Fruit fly (Drosophila melanogaster) whole organism, embryonic: Measurements from ENCODE around the gene CG18577.

Source experiments
- Asciz ChIP-seq: fragments of 200-800 bp; sonication (Bioruptor generic); optimal IDR thresholded peaks from 2 replicates; lab custom pipeline; 2017; ENCODE audit warnings: missing biosample characterization, mild to moderate bottlenecking, missing genetic modification characterization, missing genetic modification reagents
- BEAF-32 ChIP-seq: fragments of 200-800 bp; sonication (Bioruptor generic); optimal IDR thresholded peaks from 3 replicates; lab custom pipeline; 2017; ENCODE audit warnings: missing biosample characterization, missing genetic modification characterization, mild to moderate bottlenecking, moderate library complexity, missing genetic modification reagents
- Blimp-1 ChIP-seq: fragments of 200-800 bp; sonication (Bioruptor generic); optimal IDR thresholded peaks from 3 replicates; lab custom pipeline; 2018; ENCODE audit warnings: missing biosample characterization, missing genetic modification characterization, mild to moderate bottlenecking, moderate library complexity, missing genetic modification reagents
- CG11504 ChIP-seq: fragments of 200-800 bp; sonication (Bioruptor generic); optimal IDR thresholded peaks from 3 replicates; lab custom pipeline; 2019; ENCODE audit warnings: missing biosample characterization, mild to moderate bottlenecking, missing genetic modification characterization, moderate library complexity
- CG13624 ChIP-seq: fragments of 200-800 bp; sonication (Bioruptor generic); optimal IDR thresholded peaks from 2 replicates; lab custom pipeline; 2016; ENCODE audit warnings: missing biosample characterization, missing genetic modification characterization
- CG14667 ChIP-seq: fragments of 200-800 bp; sonication (Bioruptor generic); IDR thresholded peaks from 2 replicates; pipeline ENCODE4 v1.3.6; 2022; ENCODE audit warnings: missing biosample characterization, missing genetic modification characterization
- CG14710 ChIP-seq: fragments of 200-800 bp; sonication (Bioruptor generic); optimal IDR thresholded peaks from 3 replicates; lab custom pipeline; 2019; ENCODE audit warnings: missing biosample characterization, mild to moderate bottlenecking, missing genetic modification characterization, moderate library complexity
- CG16813 ChIP-seq: fragments of 200-800 bp; sonication (Bioruptor generic); IDR thresholded peaks from 3 replicates; pipeline ENCODE4 v1.3.6; 2022; ENCODE audit warnings: missing biosample characterization, missing genetic modification characterization; ENCODE audit not compliant: partially characterized antibody
- CG16815 ChIP-seq: fragments of 200-800 bp; sonication (Bioruptor generic); optimal IDR thresholded peaks from 3 replicates; lab custom pipeline; 2017; ENCODE audit warnings: missing biosample characterization, mild to moderate bottlenecking, missing genetic modification characterization
- CG17361 ChIP-seq: fragments of 200-800 bp; sonication (Bioruptor generic); IDR thresholded peaks from 3 replicates; pipeline ENCODE4 v1.3.6; 2022; ENCODE audit warnings: missing biosample characterization, missing genetic modification characterization
- CG17802 ChIP-seq: fragments of 200-800 bp; sonication (Bioruptor generic); optimal IDR thresholded peaks from 2 replicates; lab custom pipeline; 2018; ENCODE audit warnings: missing biosample characterization, mild to moderate bottlenecking, missing genetic modification characterization, moderate library complexity
- CG3065 ChIP-seq: fragments of 200-800 bp; sonication (Bioruptor generic); optimal IDR thresholded peaks from 2 replicates; lab custom pipeline; 2016; ENCODE audit warnings: missing biosample characterization, missing genetic modification characterization
- CG5245 ChIP-seq: fragments of 200-800 bp; sonication (Bioruptor generic); optimal IDR thresholded peaks from 3 replicates; lab custom pipeline; 2016; ENCODE audit warnings: missing biosample characterization, missing genetic modification characterization
- CG6683 ChIP-seq: fragments of 200-800 bp; sonication (Bioruptor generic); optimal IDR thresholded peaks from 2 replicates; lab custom pipeline; 2017; ENCODE audit warnings: missing biosample characterization, mild to moderate bottlenecking, missing genetic modification characterization, missing genetic modification reagents
- CG7839 ChIP-seq: fragments of 200-800 bp; sonication (Bioruptor generic); optimal IDR thresholded peaks from 3 replicates; lab custom pipeline; 2018; ENCODE audit warnings: missing biosample characterization, mild to moderate bottlenecking, missing genetic modification characterization, moderate library complexity
- CG7928 ChIP-seq: fragments of 200-800 bp; sonication (Bioruptor generic); optimal IDR thresholded peaks from 2 replicates; lab custom pipeline; 2017; ENCODE audit warnings: missing biosample characterization, mild to moderate bottlenecking, missing genetic modification characterization
- CG8359 ChIP-seq: fragments of 200-800 bp; sonication (Bioruptor generic); optimal IDR thresholded peaks from 2 replicates; lab custom pipeline; 2017; ENCODE audit warnings: missing biosample characterization, mild to moderate bottlenecking, missing genetic modification characterization, borderline replicate concordance
- CG9727 ChIP-seq: fragments of 200-800 bp; sonication (Bioruptor generic); optimal IDR thresholded peaks from 3 replicates; lab custom pipeline; 2017; ENCODE audit warnings: missing biosample characterization, mild to moderate bottlenecking, missing genetic modification characterization
- CG9817 ChIP-seq: fragments of 200-800 bp; sonication (Bioruptor generic); optimal IDR thresholded peaks from 2 replicates; lab custom pipeline; 2018; ENCODE audit warnings: missing biosample characterization, mild to moderate bottlenecking, missing genetic modification characterization, moderate library complexity
- Doc3 ChIP-seq: fragments of 200-800 bp; sonication (Bioruptor generic); IDR thresholded peaks from 3 replicates; pipeline ENCODE4 v1.3.6; 2022; ENCODE audit warnings: missing biosample characterization, missing genetic modification characterization; ENCODE audit not compliant: partially characterized antibody
- E2f1 ChIP-seq: fragments of 200-800 bp; sonication (Bioruptor generic); IDR thresholded peaks from 2 replicates; pipeline ENCODE4 v1.3.6; 2022; ENCODE audit warnings: missing biosample characterization, missing genetic modification characterization
- HLH54F ChIP-seq: fragments of 200-800 bp; sonication (Bioruptor generic); optimal IDR thresholded peaks from 3 replicates; lab custom pipeline; 2016; ENCODE audit warnings: missing biosample characterization, missing genetic modification characterization
- Hsf ChIP-seq: fragments of 200-800 bp; sonication (Bioruptor generic); optimal IDR thresholded peaks from 3 replicates; lab custom pipeline; 2016; ENCODE audit warnings: missing biosample characterization, missing genetic modification characterization
- NC2β ChIP-seq: fragments of 200-800 bp; sonication (Bioruptor generic); optimal IDR thresholded peaks from 2 replicates; lab custom pipeline; 2016; ENCODE audit warnings: missing biosample characterization, missing genetic modification characterization
- PHDP ChIP-seq: fragments of 200-800 bp; sonication (Bioruptor generic); optimal IDR thresholded peaks from 3 replicates; lab custom pipeline; 2018; ENCODE audit warnings: missing biosample characterization, mild to moderate bottlenecking, missing genetic modification characterization, moderate library complexity
- Pdp1 ChIP-seq, 2 experiments: fragments of 200-800 bp; sonication (Bioruptor generic); optimal IDR thresholded peaks; 3 replicates each; lab custom pipeline; 2016; ENCODE audit warnings: missing biosample characterization in 2 of 2, missing genetic modification characterization in 2 of 2, mild to moderate bottlenecking in 1 of 2, moderate library complexity in 1 of 2
- Sin3A ChIP-seq: fragments of >200 bp; optimal IDR thresholded peaks from 2 replicates; lab custom pipeline; 2018
- Xrp1 ChIP-seq: fragments of 200-800 bp; sonication (Bioruptor generic); IDR thresholded peaks from 2 replicates; pipeline ENCODE4 v1.3.6; 2022; ENCODE audit warnings: missing biosample characterization, missing genetic modification characterization
- chm ChIP-seq: fragments of 200-800 bp; sonication (Bioruptor generic); IDR thresholded peaks from 2 replicates; pipeline ENCODE4 v1.3.6; 2022; ENCODE audit warnings: missing biosample characterization, missing genetic modification characterization
- crp ChIP-seq, 2 experiments: fragments of 200-800 bp; sonication (Bioruptor generic); optimal IDR thresholded peaks; 2 replicates in 1 of 2; 3 replicates in 1 of 2; lab custom pipeline; 2017; ENCODE audit warnings: missing biosample characterization in 2 of 2, missing genetic modification characterization in 2 of 2, mild to moderate bottlenecking in 1 of 2, moderate library complexity in 1 of 2
- disco-r ChIP-seq: fragments of 200-800 bp; sonication (Bioruptor generic); optimal IDR thresholded peaks from 2 replicates; lab custom pipeline; 2016; ENCODE audit warnings: missing biosample characterization, missing genetic modification characterization
- emc ChIP-seq: fragments of 200-800 bp; sonication (Bioruptor generic); optimal IDR thresholded peaks from 2 replicates; lab custom pipeline; 2016; ENCODE audit warnings: missing biosample characterization, missing genetic modification characterization
- ems ChIP-seq: fragments of 200-800 bp; sonication (Bioruptor generic); optimal IDR thresholded peaks from 3 replicates; lab custom pipeline; 2016; ENCODE audit warnings: missing biosample characterization, missing genetic modification characterization
- en ChIP-seq: fragments of 200-800 bp; sonication (Bioruptor generic); optimal IDR thresholded peaks from 2 replicates; lab custom pipeline; 2016; ENCODE audit warnings: missing biosample characterization, missing genetic modification characterization
- fd3F ChIP-seq: fragments of 200-800 bp; sonication (Bioruptor generic); optimal IDR thresholded peaks from 2 replicates; lab custom pipeline; 2018; ENCODE audit warnings: missing biosample characterization, mild to moderate bottlenecking, missing genetic modification characterization, moderate library complexity
- gem ChIP-seq: fragments of 200-800 bp; sonication (Bioruptor generic); optimal IDR thresholded peaks from 2 replicates; lab custom pipeline; 2019; ENCODE audit warnings: missing biosample characterization, mild to moderate bottlenecking, missing genetic modification characterization, moderate library complexity
- h ChIP-seq: fragments of >200 bp; optimal IDR thresholded peaks from 2 replicates; lab custom pipeline; 2017
- kah ChIP-seq: fragments of 200-800 bp; sonication (Bioruptor generic); optimal IDR thresholded peaks from 2 replicates; lab custom pipeline; 2018; ENCODE audit warnings: missing biosample characterization, mild to moderate bottlenecking, missing genetic modification characterization
- luna ChIP-seq: fragments of 200-800 bp; sonication (Bioruptor generic); optimal IDR thresholded peaks from 2 replicates; lab custom pipeline; 2016; ENCODE audit warnings: missing biosample characterization, missing genetic modification characterization
- nau ChIP-seq: fragments of 200-800 bp; sonication (Bioruptor generic); optimal IDR thresholded peaks from 3 replicates; lab custom pipeline; 2017; ENCODE audit warnings: missing biosample characterization, mild to moderate bottlenecking, missing genetic modification characterization, missing genetic modification reagents
- otp ChIP-seq: fragments of 200-800 bp; sonication (Bioruptor generic); IDR thresholded peaks from 3 replicates; pipeline ENCODE4, ENCODE4 v1.3.6; 2022; ENCODE audit warnings: missing biosample characterization, missing genetic modification characterization
- p53 ChIP-seq: fragments of 200-800 bp; sonication (Bioruptor generic); optimal IDR thresholded peaks from 2 replicates; lab custom pipeline; 2016; ENCODE audit warnings: missing biosample characterization, missing genetic modification characterization
- pan ChIP-seq, 4 experiments: fragments of >200 bp in 3 of 4; fragments of 200-800 bp in 1 of 4; sonication (Bioruptor generic) in 1 of 4; optimal IDR thresholded peaks in 3 of 4; IDR thresholded peaks in 1 of 4; 2 replicates each; pipeline versions ENCODE4 v1.3.6 to Lab custom; 2017 to 2022; ENCODE audit warnings: missing biosample characterization in 2 of 4, missing genetic modification characterization in 2 of 4, mixed read lengths in 1 of 4
- psq ChIP-seq: fragments of 200-800 bp; sonication (Bioruptor generic); optimal IDR thresholded peaks from 2 replicates; lab custom pipeline; 2017; ENCODE audit warnings: missing biosample characterization, missing genetic modification characterization
- sob ChIP-seq: fragments of 200-800 bp; sonication (Bioruptor generic); IDR thresholded peaks from 2 replicates; pipeline ENCODE4 v1.3.6; 2022; ENCODE audit warnings: missing biosample characterization, missing genetic modification characterization
- tll ChIP-seq, 2 experiments: fragments of 200-800 bp in 1 of 2; fragments of >200 bp in 1 of 2; sonication (Bioruptor generic) in 1 of 2; optimal IDR thresholded peaks; 2 replicates each; lab custom pipeline; 2017 to 2019; ENCODE audit warnings: missing biosample characterization in 2 of 2, missing genetic modification characterization in 2 of 2, mild to moderate bottlenecking in 1 of 2, moderate library complexity in 1 of 2
- unc-4 ChIP-seq: fragments of 200-800 bp; sonication (Bioruptor generic); IDR thresholded peaks from 2 replicates; pipeline ENCODE4 v1.3.6; 2022; ENCODE audit warnings: missing biosample characterization, missing genetic modification characterization; ENCODE audit not compliant: partially characterized antibody
- wek ChIP-seq: fragments of 200-800 bp; sonication (Bioruptor generic); optimal IDR thresholded peaks from 3 replicates; lab custom pipeline; 2018; ENCODE audit warnings: missing biosample characterization, mild to moderate bottlenecking, missing genetic modification characterization, moderate library complexity

The CG18577 gene

DNA sequence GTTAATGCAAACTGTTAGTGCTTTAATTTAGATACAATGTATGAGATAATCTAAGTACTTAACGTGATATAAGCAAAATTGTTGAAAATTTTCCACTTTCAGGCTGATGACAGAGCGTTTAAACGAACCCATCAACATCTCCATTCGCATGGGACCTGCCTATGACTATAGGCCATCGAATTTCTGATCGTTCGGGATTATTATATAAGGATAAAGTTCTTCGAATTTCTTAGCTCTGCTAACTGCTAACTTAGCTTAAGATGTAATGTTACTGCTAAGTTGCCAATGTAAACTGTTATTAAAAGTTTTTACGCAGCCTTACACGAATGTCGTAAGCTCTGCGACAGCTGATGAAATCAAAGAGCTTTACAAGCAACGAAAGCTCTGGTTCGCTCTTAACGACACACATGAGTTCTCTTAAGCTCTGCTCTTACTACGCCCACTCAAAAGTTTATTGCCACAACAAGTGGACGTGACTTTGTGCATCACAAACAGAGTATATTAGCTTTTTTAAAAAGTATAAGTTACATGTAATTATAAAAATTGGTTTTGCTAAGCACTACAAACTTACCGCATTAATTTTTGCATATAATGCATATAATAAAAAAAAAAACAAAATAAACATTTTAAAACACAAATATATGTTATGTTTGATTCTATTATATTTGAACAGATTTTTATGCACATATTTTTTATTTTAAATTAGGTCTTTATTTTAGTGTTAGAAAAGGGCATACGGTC lies 926 bp downstream of the CG18577 start (continued):
- TF ChIP-seq CG17802 (tag; lab: Kevin White, UChicago) (peak; percentile 88), sob (GFP tag; lab: Robert Waterston, UW) (peak; percentile 99), p53 (GFP tag; lab: Kevin White, UChicago) (peak; percentile 29), E2f1 (GFP tag; lab: Robert Waterston, UW) (peak; percentile 98), HLH54F (GFP tag; lab: Kevin White, UChicago) (peak; percentile 92), pan (optimal IDR thresholded peaks at IDR 0.05; lab: Kevin White, UChicago) (no peak), pan (GFP tag; optimal IDR thresholded peaks at IDR 0.05 in 1 of 2, IDR thresholded peaks at IDR 0.05 in 1 of 2) (peak in 1 of 2 experiments; percentile 99), CG9817 (tag; lab: Kevin White, UChicago) (peak; percentile 98), wek (GFP tag; lab: Kevin White, UChicago) (peak; percentile 57), Hsf (GFP tag; lab: Kevin White, UChicago) (peak; percentile 97), CG3065 (GFP tag; lab: Kevin White, UChicago) (peak; percentile 92), h (lab: Kevin White, UChicago) (no peak), PHDP (peak; percentile 99), CG7928 (peak; percentile 80), otp (peak; percentile 90), Xrp1 (GFP tag; lab: Robert Waterston, UW) (peak; percentile 98), kah (peak; percentile 97), CG7839 (peak; percentile 100), CG17361 (GFP tag; lab: Robert Waterston, UW) (peak; percentile 100), CG16815 (GFP tag; lab: Kevin White, UChicago) (peak; percentile 97), ems (GFP tag; lab: Kevin White, UChicago) (peak; percentile 90), gem (tag; lab: Kevin White, UChicago) (peak; percentile 100), Doc3 (no peak), CG14710 (tag; lab: Kevin White, UChicago) (peak; percentile 98), CG16813 (no peak), NC2β (GFP tag; lab: Kevin White, UChicago) (peak; percentile 55), CG13624 (peak; percentile 97), Sin3A (lab: Kevin White, UChicago) (no peak), crp (GFP tag; optimal IDR thresholded peaks at IDR 0.05; lab: Kevin White, UChicago) (peak in 1 of 2 experiments; percentile 74), disco-r (peak; percentile 31), chm (peak; percentile 86), CG11504 (tag; lab: Kevin White, UChicago) (peak; percentile 99), luna (GFP tag; lab: Kevin White, UChicago) (peak; percentile 52), unc-4 (GFP tag; lab: Robert Waterston, UW) (no peak), CG6683 (GFP tag; lab: Kevin White, UChicago) (peak; percentile 98), Blimp-1 (GFP tag; lab: Kevin White, UChicago) (peak; percentile 100), Asciz (GFP tag; lab: Kevin White, UChicago) (peak; percentile 99), CG14667 (peak; percentile 96), CG5245 (peak; percentile 91), Pdp1 (GFP tag; optimal IDR thresholded peaks at IDR 0.05; lab: Kevin White, UChicago) (peak; percentile 83 to 96), psq (peak; percentile 94), emc (GFP tag; lab: Kevin White, UChicago) (peak; percentile 85), CG9727 (peak; percentile 100), BEAF-32 (GFP tag; lab: Kevin White, UChicago) (peak; percentile 14), nau (GFP tag; lab: Kevin White, UChicago) (peak; percentile 97), tll (GFP tag; optimal IDR thresholded peaks at IDR 0.05; lab: Kevin White, UChicago) (peak in 1 of 2 experiments; percentile 81), CG8359 (GFP tag; lab: Kevin White, UChicago) (peak; percentile 93), en (GFP tag; lab: Kevin White, UChicago) (peak; percentile 31), fd3F (GFP tag; lab: Kevin White, UChicago) (peak; percentile 98)
